Worm (Caenorhabditis elegans) whole organism, L4 larva: ENCODE results near the gene ndus-8.

ENCODE experiments used
- ces-1 ChIP-seq: fragments of 150-350 bp; sonication (generic microtip); optimal IDR thresholded peaks from 4 replicates; lab custom pipeline; 2014; ENCODE audit warnings: missing biosample characterization, missing genetic modification reagents, missing genetic modification characterization
- ctbp-1 ChIP-seq: fragments of 200-800 bp; sonication (Bioruptor generic); IDR thresholded peaks from 2 replicates; pipeline ENCODE4 v1.3.6; 2022; ENCODE audit warnings: missing genetic modification reagents, missing genetic modification characterization, missing compliant biosample characterization
- lir-3 ChIP-seq: sonication (generic microtip); optimal IDR thresholded peaks from 2 replicates; lab custom pipeline; 2016; ENCODE audit warnings: mild to moderate bottlenecking, missing genetic modification characterization, missing compliant biosample characterization
- unc-39 ChIP-seq: sonication (generic microtip); optimal IDR thresholded peaks from 2 replicates; lab custom pipeline; 2017; ENCODE audit warnings: missing biosample characterization, missing genetic modification characterization

DNA sequence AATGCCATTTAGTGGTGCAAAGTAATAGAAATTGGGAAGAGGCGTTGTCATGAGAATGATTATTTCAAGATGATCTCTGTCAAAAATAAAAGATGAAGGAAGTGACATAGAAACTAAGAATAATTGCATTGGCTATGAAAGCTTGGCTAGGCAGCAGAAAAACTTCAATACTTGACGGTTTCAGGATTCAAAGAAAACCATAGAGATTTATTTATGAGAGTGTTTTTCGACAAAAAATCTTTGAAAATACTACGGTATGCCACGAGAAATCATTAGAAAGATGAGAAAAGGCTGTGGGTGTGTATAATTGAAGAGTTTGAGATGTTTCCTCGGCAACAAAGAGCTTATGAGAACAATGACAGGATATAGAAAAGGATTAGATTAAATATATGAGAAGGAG is 48.5 kb downstream of the ndus-8 start, which contains the start of gene F37C12.14:
- no peak for TF ChIP-seq unc-39
- no peak for TF ChIP-seq ctbp-1 (GFP tag; lab: Robert Waterston, UW)
- no peak for TF ChIP-seq ces-1 (GFP tag; lab: Kevin White, UChicago)
- TF ChIP-seq lir-3: no peak
